Worm (Caenorhabditis elegans) whole organism, L1 larva: ENCODE data around the gene vps-39.

Source experiments
- C16A3.4 ChIP-seq: fragments of 150-350 bp; optimal IDR thresholded peaks from 2 replicates; lab custom pipeline; 2014; ENCODE audit warnings: missing biosample characterization, missing genetic modification characterization
- fkh-10 ChIP-seq: sonication (generic microtip); optimal IDR thresholded peaks from 2 replicates; lab custom pipeline; 2017; ENCODE audit warnings: missing biosample characterization, missing genetic modification reagents, missing genetic modification characterization
- fos-1 ChIP-seq: fragments of 150-350 bp; optimal IDR thresholded peaks from 2 replicates; lab custom pipeline; 2014; ENCODE audit warnings: missing biosample characterization, missing genetic modification characterization
- grh-1 ChIP-seq: fragments of 200-800 bp; sonication (Bioruptor generic); IDR thresholded peaks from 2 replicates; pipeline ENCODE4 v1.3.6; 2022; ENCODE audit warnings: missing genetic modification reagents, missing genetic modification characterization, missing compliant biosample characterization
- irx-1 ChIP-seq: sonication (generic microtip); optimal IDR thresholded peaks from 2 replicates; lab custom pipeline; 2016; ENCODE audit warnings: missing genetic modification characterization, missing compliant biosample characterization
- lsy-2 ChIP-seq, 2 experiments: fragments of 150-350 bp; optimal IDR thresholded peaks; 2 replicates each; lab custom pipeline; 2014; ENCODE audit warnings: missing biosample characterization in 2 of 2, missing genetic modification characterization in 2 of 2
- nhr-12 ChIP-seq: sonication (generic microtip); optimal IDR thresholded peaks from 2 replicates; lab custom pipeline; 2017; ENCODE audit warnings: missing biosample characterization, missing genetic modification characterization
- rnt-1 ChIP-seq: sonication (generic microtip); optimal IDR thresholded peaks from 2 replicates; lab custom pipeline; 2016; ENCODE audit warnings: mild to moderate bottlenecking, missing genetic modification characterization, moderate library complexity, missing compliant biosample characterization
- snu-23 ChIP-seq: sonication (generic microtip); optimal IDR thresholded peaks from 2 replicates; lab custom pipeline; 2016; ENCODE audit warnings: missing genetic modification characterization, missing compliant biosample characterization
- sox-4 ChIP-seq: sonication (generic microtip); optimal IDR thresholded peaks from 2 replicates; lab custom pipeline; 2016; ENCODE audit warnings: missing genetic modification characterization, missing compliant biosample characterization
- swsn-7 ChIP-seq: sonication (generic microtip); optimal IDR thresholded peaks from 2 replicates; lab custom pipeline; 2016; ENCODE audit warnings: missing genetic modification characterization, missing compliant biosample characterization
- unc-62 ChIP-seq: fragments of 150-350 bp; optimal IDR thresholded peaks from 2 replicates; lab custom pipeline; 2014; ENCODE audit warnings: missing biosample characterization, missing genetic modification reagents, missing genetic modification characterization
- ztf-4 ChIP-seq: fragments of 150-350 bp; optimal IDR thresholded peaks from 2 replicates; lab custom pipeline; 2014; ENCODE audit warnings: missing biosample characterization, missing genetic modification characterization

- TF ChIP-seq snu-23 (no peak), lsy-2 (tag; optimal IDR thresholded peaks at IDR 0.05; lab: Kevin White, UChicago) (no peak), C16A3.4 (tag; lab: Kevin White, UChicago) (no peak), grh-1 (no peak), ztf-4 (no peak), irx-1 (tag; lab: Kevin White, UChicago) (no peak), fkh-10 (GFP tag; lab: Kevin White, UChicago) (no peak), nhr-12 (tag; lab: Kevin White, UChicago) (no peak), fos-1 (tag; lab: Kevin White, UChicago) (no peak), unc-62 (GFP tag; lab: Kevin White, UChicago) (no peak), rnt-1 (no peak), sox-4 (tag; lab: Kevin White, UChicago) (no peak), swsn-7 (tag; lab: Kevin White, UChicago) (no peak)
Observed at ce11 chrV:14063980-14064379, 25.8 kb upstream of the vps-39 start.
